Fruit fly (Drosophila melanogaster): ENCODE results near the gene mthl15.

The mthl15 gene

DNA sequence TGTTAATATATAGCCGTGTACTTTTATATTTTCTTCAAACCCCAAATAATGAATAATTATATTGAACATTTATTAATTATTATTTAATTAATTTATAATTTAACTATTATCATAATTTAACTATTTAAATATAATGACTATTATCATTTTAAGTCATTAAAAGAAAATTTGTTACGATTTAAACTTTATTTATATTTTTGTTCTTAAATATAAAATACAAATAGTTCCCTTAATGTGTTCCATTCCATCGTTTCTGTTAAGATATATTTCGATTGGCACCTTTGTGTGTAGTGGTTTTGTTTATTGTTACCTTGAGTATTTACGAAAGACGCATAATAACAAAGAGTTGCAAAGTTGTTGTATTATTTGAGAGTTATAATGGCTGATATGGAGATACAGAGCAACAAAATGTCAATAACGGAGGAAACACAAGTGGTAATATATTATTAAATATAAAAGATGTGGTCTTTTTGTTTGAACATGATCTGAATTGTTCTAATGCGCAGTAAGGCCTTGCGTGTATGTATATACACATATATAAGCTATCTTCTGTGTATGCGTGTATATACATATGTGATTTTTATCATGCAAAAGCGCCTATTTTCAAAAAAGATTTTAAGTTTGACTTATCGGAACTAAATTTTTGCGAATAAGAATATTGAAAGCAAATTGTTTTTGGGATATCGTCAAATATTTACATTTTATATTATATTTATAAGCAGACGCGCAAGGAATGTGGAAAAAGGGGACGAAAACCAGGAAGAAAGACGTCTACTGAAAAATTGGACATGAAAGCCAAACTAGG is 25.9 kb upstream of the mthl15 start, which contains the start of gene REPTOR-BP:
Gene REPTOR-BP, plus strand, starts transcription at position 296 of the 805 bp plus-strand sequence.
- TF ChIP-seq achi (GFP tag; optimal IDR thresholded peaks at IDR 0.05) (no peak), fkh (GFP tag; optimal IDR thresholded peaks at IDR 0.05) (peak; percentile 64), CG3919 (GFP tag; optimal IDR thresholded peaks at IDR 0.05) (no peak), svp (GFP tag) (no peak), Eip93F (GFP tag; optimal IDR thresholded peaks at IDR 0.05) (peak; percentile 31), Eip78C (GFP tag) (peak; percentile 43)

DNA sequence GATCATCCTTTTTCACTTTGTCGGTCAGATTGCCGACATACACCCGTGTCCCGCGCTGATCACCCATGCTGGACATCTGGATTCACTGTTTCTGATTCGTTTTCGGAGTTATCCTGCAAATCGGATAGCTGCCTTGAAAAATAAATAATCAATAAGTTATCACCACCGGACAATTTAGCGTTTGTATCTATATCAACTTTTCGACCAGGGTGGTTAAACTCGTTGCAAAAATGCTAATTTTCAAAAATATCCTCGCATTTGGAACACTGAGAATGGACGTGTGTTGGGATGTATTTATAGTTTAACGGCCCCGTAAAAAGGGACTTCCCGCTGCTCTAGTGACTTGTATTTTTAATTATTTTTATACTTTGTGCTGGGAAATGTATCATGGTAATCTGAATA is 25.2 kb upstream of the mthl15 start, which contains the start of gene Rsf1:
Gene Rsf1, minus strand, starts transcription at position 212 of the 402 bp plus-strand sequence.
- no peak for TF ChIP-seq Eip75B (GFP tag; optimal IDR thresholded peaks at IDR 0.05)
- TF ChIP-seq Met (GFP tag; optimal IDR thresholded peaks at IDR 0.05), result no peak
- no peak for TF ChIP-seq CG6276 (GFP tag; optimal IDR thresholded peaks at IDR 0.05)
- TF ChIP-seq Ets21C (GFP tag; optimal IDR thresholded peaks at IDR 0.05), result no peak
- TF ChIP-seq CG16779 (tag; optimal IDR thresholded peaks at IDR 0.05), result no peak
- no peak for TF ChIP-seq Lpt (GFP tag; optimal IDR thresholded peaks at IDR 0.05)
- no peak for TF ChIP-seq Eip93F (GFP tag; optimal IDR thresholded peaks at IDR 0.05)
- TF ChIP-seq Eip78C (GFP tag), result peak; percentile 18
- no peak for TF ChIP-seq CG11294 (GFP tag; IDR thresholded peaks at IDR 0.05)

DNA sequence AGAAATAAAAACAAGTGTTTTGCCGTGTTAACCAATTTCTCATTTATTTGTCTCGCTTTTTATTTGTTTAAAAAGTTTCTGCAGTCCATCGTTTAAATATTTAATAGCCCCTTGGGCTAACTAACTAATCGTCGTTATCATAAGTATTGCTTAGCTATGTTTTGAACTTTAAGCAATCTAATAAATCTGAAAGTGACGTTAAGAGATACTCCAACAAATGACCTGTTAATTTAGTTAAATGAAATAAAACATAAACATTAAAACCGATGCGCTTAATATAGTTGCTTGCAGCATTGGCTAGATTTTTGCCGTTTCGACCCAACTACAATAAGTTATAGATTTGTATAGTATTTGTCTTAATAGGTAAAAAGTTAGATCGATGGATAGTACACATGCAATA is 23.7 kb upstream of the mthl15 start:
- TF ChIP-seq CG1621 (tag; optimal IDR thresholded peaks at IDR 0.05), result no peak

DNA sequence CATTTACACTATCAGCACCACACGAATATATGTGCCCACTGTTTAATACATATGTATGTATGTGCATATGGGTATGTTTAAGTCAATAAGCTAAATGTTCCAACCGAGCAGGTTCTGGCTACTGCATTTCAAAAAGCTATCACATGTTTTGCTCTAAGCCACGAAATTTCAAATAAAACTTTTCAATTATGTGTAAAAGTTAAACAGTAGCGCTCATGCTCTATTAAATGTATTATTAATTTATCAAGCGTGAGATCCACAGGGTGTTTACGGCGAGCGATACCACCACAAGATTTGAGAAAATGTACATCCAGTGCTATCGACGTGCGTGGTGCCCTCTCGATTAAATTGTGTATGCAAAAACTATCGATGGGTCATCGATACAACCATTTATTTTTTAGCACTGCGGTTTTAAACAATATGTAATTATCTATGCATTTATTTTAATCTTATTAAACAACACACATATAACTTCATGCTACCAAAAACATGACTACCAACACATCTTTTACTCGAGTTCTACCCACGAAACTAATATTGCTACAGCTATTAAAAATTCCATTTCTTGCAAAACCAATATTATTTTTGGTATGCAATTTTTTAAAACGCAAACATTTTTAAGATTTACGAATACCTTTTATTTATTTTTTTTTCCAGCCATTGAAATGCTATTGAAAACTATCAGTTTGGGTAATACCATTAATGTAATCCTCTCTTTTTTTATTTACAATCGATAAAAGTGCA is 22.8 kb upstream of the mthl15 start, which contains the start of gene Pten:
Gene Pten, minus strand, starts transcription at position 300 of the 744 bp plus-strand sequence.
- TF ChIP-seq CG11762 (GFP tag; optimal IDR thresholded peaks at IDR 0.05; ENCODE audit: insufficient read depth), result no peak
- no peak for TF ChIP-seq CG1621 (tag; optimal IDR thresholded peaks at IDR 0.05)
- no peak for TF ChIP-seq spab (GFP tag; optimal IDR thresholded peaks at IDR 0.05)
- no peak for TF ChIP-seq CG11294 (GFP tag; IDR thresholded peaks at IDR 0.05)
- TF ChIP-seq CG8319 (GFP tag; optimal IDR thresholded peaks at IDR 0.05), result peak; percentile 48
- peak; percentile 42 for TF ChIP-seq Ets21C (GFP tag; optimal IDR thresholded peaks at IDR 0.05)
- no peak for TF ChIP-seq CG3919 (GFP tag; optimal IDR thresholded peaks at IDR 0.05)
- no peak for TF ChIP-seq svp (GFP tag)
- TF ChIP-seq CG11902 (GFP tag; optimal IDR thresholded peaks at IDR 0.05), result peak; percentile 33
- TF ChIP-seq CG6854 (GFP tag; optimal IDR thresholded peaks at IDR 0.05), result peak; percentile 25
- TF ChIP-seq acj6 (GFP tag; optimal IDR thresholded peaks at IDR 0.05), result peak; percentile 50
- no peak for TF ChIP-seq CG4318 (GFP tag; optimal IDR thresholded peaks at IDR 0.05)
- TF ChIP-seq ss (GFP tag; optimal IDR thresholded peaks at IDR 0.05), result peak in 1 of 2 experiments; percentile 3
- no peak for TF ChIP-seq salr (GFP tag; optimal IDR thresholded peaks at IDR 0.05)
- no peak for TF ChIP-seq net (GFP tag; optimal IDR thresholded peaks at IDR 0.05)
- TF ChIP-seq CG8119 (GFP tag; IDR thresholded peaks at IDR 0.05), result no peak
- no peak for TF ChIP-seq eg (GFP tag; IDR thresholded peaks at IDR 0.05)
- TF ChIP-seq CG3032 (tag; optimal IDR thresholded peaks at IDR 0.05), result peak; percentile 61
- TF ChIP-seq Lpt (GFP tag; optimal IDR thresholded peaks at IDR 0.05), result no peak
- no peak for TF ChIP-seq CG6163 (GFP tag; IDR thresholded peaks at IDR 0.05)
- no peak for TF ChIP-seq CG10631 (GFP tag; optimal IDR thresholded peaks at IDR 0.05)
- TF ChIP-seq Eip78C (GFP tag), result peak; percentile 89
- no peak for TF ChIP-seq Smox (GFP tag; optimal IDR thresholded peaks at IDR 0.05)
- no peak for TF ChIP-seq CG32006 (GFP tag; optimal IDR thresholded peaks at IDR 0.05)
- TF ChIP-seq CG6808 (GFP tag; optimal IDR thresholded peaks at IDR 0.05), result no peak
- TF ChIP-seq cyc (GFP tag; optimal IDR thresholded peaks at IDR 0.05), result peak; percentile 52
- TF ChIP-seq Ets96B (tag; optimal IDR thresholded peaks at IDR 0.05), result peak; percentile 55
- peak; percentile 71 for TF ChIP-seq Met (GFP tag; optimal IDR thresholded peaks at IDR 0.05)
- peak; percentile 55 for TF ChIP-seq Sox14 (GFP tag; optimal IDR thresholded peaks at IDR 0.05)
- TF ChIP-seq CG8632 (GFP tag; optimal IDR thresholded peaks at IDR 0.05), result peak; percentile 37
- no peak for TF ChIP-seq Hr38 (GFP tag; optimal IDR thresholded peaks at IDR 0.05)
- TF ChIP-seq Blimp-1 (GFP tag; optimal IDR thresholded peaks at IDR 0.05), result no peak
- no peak for TF ChIP-seq CG10669 (GFP tag; optimal IDR thresholded peaks at IDR 0.05)
- TF ChIP-seq CG7368 (GFP tag; optimal IDR thresholded peaks at IDR 0.05), result no peak
- no peak for TF ChIP-seq CG9139 (GFP tag; optimal IDR thresholded peaks at IDR 0.05)
- TF ChIP-seq fkh (GFP tag; optimal IDR thresholded peaks at IDR 0.05), result peak; percentile 86
- TF ChIP-seq CG31627 (GFP tag; optimal IDR thresholded peaks at IDR 0.05), result peak; percentile 56

Measured in whole organism, prepupa.